Fruit fly (Drosophila melanogaster): ENCODE data around the gene SdhD.

SdhD gene

dm6 chr3R:23709508-23710208 lies 50.7 kb downstream of the SdhD start, which contains the start of gene CG10301 (continued):
- TF ChIP-seq CG1647 (GFP tag; optimal IDR thresholded peaks at IDR 0.05) (peak; percentile 25), scrt (GFP tag; optimal IDR thresholded peaks at IDR 0.05) (no peak), Dip2 (GFP tag; IDR thresholded peaks at IDR 0.05) (no peak), CG12219 (GFP tag; optimal IDR thresholded peaks at IDR 0.05) (peak; percentile 59), HLH3B (GFP tag; IDR thresholded peaks at IDR 0.05) (peak; percentile 43; the same call in 1 of the 2 replicates), prd (optimal IDR thresholded peaks at IDR 0.05) (no peak), prd (GFP tag; IDR thresholded peaks at IDR 0.05) (peak; percentile 86), CG3995 (GFP tag; optimal IDR thresholded peaks at IDR 0.05) (no peak), exex (tag; optimal IDR thresholded peaks at IDR 0.05) (no peak), CG8944 (GFP tag; optimal IDR thresholded peaks at IDR 0.05) (peak; percentile 22), p53 (GFP tag; optimal IDR thresholded peaks at IDR 0.05) (no peak), Side (GFP tag; optimal IDR thresholded peaks at IDR 0.05) (peak; percentile 10), Xbp1 (GFP tag; optimal IDR thresholded peaks at IDR 0.05) (peak; percentile 61), ken (GFP tag; IDR thresholded peaks at IDR 0.05) (peak; percentile 50; the same call in 1 of the 3 replicates), CG1233 (GFP tag; optimal IDR thresholded peaks at IDR 0.05) (peak; percentile 56), CG10274 (GFP tag; optimal IDR thresholded peaks at IDR 0.05) (no peak), CG11093 (GFP tag; IDR thresholded peaks at IDR 0.05) (no peak), sisA (GFP tag; IDR thresholded peaks at IDR 0.05) (peak; percentile 69), Hmr (GFP tag; optimal IDR thresholded peaks at IDR 0.05) (no peak), Optix (GFP tag; IDR thresholded peaks at IDR 0.05) (no peak), ind (GFP tag; optimal IDR thresholded peaks at IDR 0.05) (peak; percentile 20), bab2 (GFP tag; optimal IDR thresholded peaks at IDR 0.05) (peak; percentile 34), CG2712 (tag; optimal IDR thresholded peaks at IDR 0.05) (peak; percentile 77), peb (GFP tag; IDR thresholded peaks at IDR 0.05) (peak; percentile 48), Hsf (GFP tag; optimal IDR thresholded peaks at IDR 0.05) (peak; percentile 68), en (GFP tag; optimal IDR thresholded peaks at IDR 0.05) (no peak), fru (optimal IDR thresholded peaks at IDR 0.05) (no peak), lilli (GFP tag; optimal IDR thresholded peaks at IDR 0.05) (peak; percentile 39), CG34376 (GFP tag; optimal IDR thresholded peaks at IDR 0.05) (no peak), CG34224 (GFP tag; IDR thresholded peaks at IDR 0.05; ENCODE audit: partially characterized antibody) (no peak), Awh (GFP tag; IDR thresholded peaks at IDR 0.05) (peak; percentile 52), CG12659 (GFP tag; optimal IDR thresholded peaks at IDR 0.05) (peak; percentile 27), CG11723 (GFP tag; optimal IDR thresholded peaks at IDR 0.05) (peak; percentile 1), Med (GFP tag) (peak; percentile 77), Ada2b (GFP tag; IDR thresholded peaks at IDR 0.05) (peak; percentile 23; the same call in 1 of the 2 replicates), CG4282 (GFP tag; optimal IDR thresholded peaks at IDR 0.05) (no peak), CG3407 (GFP tag; optimal IDR thresholded peaks at IDR 0.05) (peak; percentile 42), CG4854 (GFP tag; optimal IDR thresholded peaks at IDR 0.05) (no peak), CG12391 (tag; optimal IDR thresholded peaks at IDR 0.05) (peak; percentile 72), Spps (tag; optimal IDR thresholded peaks at IDR 0.05) (peak; percentile 28), ewg (GFP tag; optimal IDR thresholded peaks at IDR 0.05) (peak; percentile 56), lola (GFP tag; optimal IDR thresholded peaks at IDR 0.05) (peak in 1 of 3 experiments; percentile 81), CG13894 (tag; optimal IDR thresholded peaks at IDR 0.05) (no peak), CG4360 (GFP tag; IDR thresholded peaks at IDR 0.05) (no peak), cato (GFP tag; optimal IDR thresholded peaks at IDR 0.05; ENCODE audit: borderline replicate concordance) (peak; percentile 40), eve (GFP tag; optimal IDR thresholded peaks at IDR 0.05) (peak; percentile 63 to 67), E2f1 (GFP tag; IDR thresholded peaks at IDR 0.05) (peak; percentile 60), CG10654 (GFP tag; optimal IDR thresholded peaks at IDR 0.05) (peak; percentile 47), seq (GFP tag; IDR thresholded peaks at IDR 0.05) (no peak), Lpt (GFP tag; optimal IDR thresholded peaks at IDR 0.05) (no peak), CG14050 (GFP tag; IDR thresholded peaks at IDR 0.05) (no peak)

Measured in whole organism, embryonic.